Worm (Caenorhabditis elegans): Measurements from ENCODE around the gene Y53F4B.27.
"Not testable (repeated sequence)": the region's sequence is repeated elsewhere in the genome, so short reads cannot be mapped to it uniquely, and the experiment has no call there.

Y53F4B.27 gene

DNA sequence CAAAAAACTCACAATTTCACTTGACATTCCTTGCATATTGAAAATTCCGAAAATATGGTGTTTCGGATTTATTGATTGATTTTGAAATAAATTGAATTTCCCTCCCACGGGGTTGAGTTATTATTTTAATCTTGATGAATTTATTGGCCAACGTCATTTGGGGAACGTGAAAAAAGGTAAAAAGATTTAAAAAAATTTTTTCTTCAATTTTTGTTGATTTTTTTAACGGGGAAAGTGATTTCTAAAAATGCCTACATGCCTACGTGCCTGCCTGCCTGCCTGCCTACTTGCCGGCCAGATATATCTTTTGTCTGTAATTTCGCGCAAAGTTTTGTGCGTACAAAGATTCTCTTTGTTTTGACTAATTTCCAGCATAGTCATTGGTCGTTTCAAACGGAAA lies 11.4 kb upstream of the Y53F4B.27 start, which contains the start of gene Y53F4B.24:
Gene Y53F4B.24, minus strand, starts transcription at position 101 of the 400 bp plus-strand sequence.
- no peak for TF ChIP-seq elt-4 (tag; optimal IDR thresholded peaks at IDR 0.05)
- TF ChIP-seq che-1 (tag; optimal IDR thresholded peaks at IDR 0.05), result no peak
- TF ChIP-seq lim-6 (tag; optimal IDR thresholded peaks at IDR 0.05), result no peak
- TF ChIP-seq dmd-4 (tag; optimal IDR thresholded peaks at IDR 0.05; ENCODE audit: borderline replicate concordance), result no peak
- TF ChIP-seq C08G9.2 (tag; optimal IDR thresholded peaks at IDR 0.05), result no peak
- no peak for TF ChIP-seq hlh-15 (tag; optimal IDR thresholded peaks at IDR 0.05)
- no peak for TF ChIP-seq ztf-16 (tag; optimal IDR thresholded peaks at IDR 0.05)
- TF ChIP-seq F13H6.1 (tag; optimal IDR thresholded peaks at IDR 0.05), result no peak
- TF ChIP-seq unc-42 (tag; optimal IDR thresholded peaks at IDR 0.05), result no peak
- TF ChIP-seq tbx-2 (tag; optimal IDR thresholded peaks at IDR 0.05), result no peak
- TF ChIP-seq sdc-2 (tag; optimal IDR thresholded peaks at IDR 0.05), result no peak
- no peak for TF ChIP-seq unc-3 (GFP tag; conservative IDR thresholded peaks at IDR 0.05)
- no peak for TF ChIP-seq unc-3 (tag; optimal IDR thresholded peaks at IDR 0.05)
- TF ChIP-seq K09A11.1 (tag; optimal IDR thresholded peaks at IDR 0.05; ENCODE audit: insufficient read depth), result no peak

DNA sequence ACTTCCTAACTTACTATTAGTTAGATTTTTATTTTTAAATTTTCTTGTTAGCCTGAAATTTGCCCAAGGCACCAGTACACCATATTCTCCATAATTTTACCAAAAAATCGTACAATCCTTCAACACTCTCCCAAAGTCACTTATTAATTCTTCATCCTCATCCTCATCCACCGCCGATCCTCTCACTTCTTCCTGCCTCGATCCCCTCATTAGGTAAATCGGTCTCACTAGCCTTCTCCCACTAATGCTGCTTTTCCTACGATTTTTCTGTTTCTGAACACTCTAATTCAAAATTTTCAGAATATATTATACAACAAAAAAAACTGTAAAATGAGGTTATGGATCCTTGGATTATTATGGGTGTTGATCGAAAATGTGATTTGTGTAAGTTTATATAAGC lies 9.8 kb upstream of the Y53F4B.27 start, which contains the start of gene Y53F4B.25:
Gene Y53F4B.25, plus strand, starts transcription at position 301 of the 400 bp plus-strand sequence.
- no peak for TF ChIP-seq ref-2 (tag; optimal IDR thresholded peaks at IDR 0.05)
- no peak for TF ChIP-seq pax-1 (tag; optimal IDR thresholded peaks at IDR 0.05)
- no peak for TF ChIP-seq hlh-8 (tag; optimal IDR thresholded peaks at IDR 0.05)
- no peak for TF ChIP-seq pag-3 (tag; optimal IDR thresholded peaks at IDR 0.05; ENCODE audit: borderline replicate concordance)
- TF ChIP-seq T23F11.4 (GFP tag; optimal IDR thresholded peaks at IDR 0.05), result no peak
- no peak for TF ChIP-seq unc-55 (GFP tag; optimal IDR thresholded peaks at IDR 0.05)
- TF ChIP-seq fkh-6 (tag; optimal IDR thresholded peaks at IDR 0.05), result no peak
- no peak for TF ChIP-seq elt-2 (tag; optimal IDR thresholded peaks at IDR 0.05)
- TF ChIP-seq ceh-9 (tag; optimal IDR thresholded peaks at IDR 0.05), result no peak
- no peak for TF ChIP-seq lim-6 (tag; optimal IDR thresholded peaks at IDR 0.05)
- no peak for TF ChIP-seq C08G9.2 (tag; optimal IDR thresholded peaks at IDR 0.05)
- no peak for TF ChIP-seq unc-86 (tag; optimal IDR thresholded peaks at IDR 0.05)
- no peak for TF ChIP-seq K09A11.1 (tag; optimal IDR thresholded peaks at IDR 0.05; ENCODE audit: insufficient read depth)
- TF ChIP-seq ceh-19 (GFP tag; optimal IDR thresholded peaks at IDR 0.05), result no peak

DNA sequence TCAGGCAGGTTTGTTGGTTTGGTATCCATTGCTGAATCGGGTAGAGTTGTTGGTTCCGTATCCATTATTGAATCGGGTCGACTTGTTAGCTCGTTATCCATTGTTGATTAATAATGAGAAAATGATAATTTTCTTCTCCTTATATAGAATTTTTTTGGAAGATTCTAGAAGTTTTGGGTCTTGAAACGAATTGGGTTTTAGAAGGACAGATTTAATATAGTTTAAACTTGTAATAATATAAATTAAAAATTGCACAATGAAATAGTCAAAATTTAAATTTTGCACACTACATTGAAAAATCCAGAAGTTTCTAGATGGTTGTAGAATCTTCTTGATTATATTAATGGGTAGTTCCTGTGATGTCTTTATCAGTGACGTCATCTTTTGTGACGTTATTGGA lies 4.8 kb upstream of the Y53F4B.27 start, which contains the start of gene Y53F4B.26:
Gene Y53F4B.26, minus strand, starts transcription at position 101 of the 400 bp plus-strand sequence.
- not testable (repeated sequence) for TF ChIP-seq tbx-7, hlh-15, pat-9 (tag; optimal IDR thresholded peaks at IDR 0.05)

DNA sequence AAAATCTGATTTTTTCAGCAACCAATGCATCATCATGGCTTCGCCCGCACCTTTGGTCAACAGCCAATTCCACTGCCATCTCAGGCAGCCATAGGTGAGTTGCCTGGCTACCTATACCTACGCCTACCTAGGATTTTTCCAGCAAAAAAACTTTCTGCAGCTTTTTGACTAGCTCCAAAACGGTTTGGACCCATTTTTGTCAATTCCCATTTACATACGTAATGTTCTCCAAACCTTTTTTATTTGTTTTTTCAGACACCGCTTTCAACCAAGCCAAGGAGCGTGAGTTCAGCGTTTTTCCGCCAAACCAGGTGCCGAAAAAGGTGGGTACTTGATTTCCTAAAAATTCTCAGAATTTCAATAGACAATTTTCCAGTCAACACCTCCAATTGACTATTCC lies 2.0 kb upstream of the Y53F4B.27 start:
- TF ChIP-seq hlh-15 (tag; optimal IDR thresholded peaks at IDR 0.05) (no peak), K09A11.1 (tag; optimal IDR thresholded peaks at IDR 0.05; ENCODE audit: insufficient read depth) (no peak), sox-2 (GFP tag; IDR thresholded peaks at IDR 0.05) (no peak), T23F11.4 (GFP tag; optimal IDR thresholded peaks at IDR 0.05) (no peak)

DNA sequence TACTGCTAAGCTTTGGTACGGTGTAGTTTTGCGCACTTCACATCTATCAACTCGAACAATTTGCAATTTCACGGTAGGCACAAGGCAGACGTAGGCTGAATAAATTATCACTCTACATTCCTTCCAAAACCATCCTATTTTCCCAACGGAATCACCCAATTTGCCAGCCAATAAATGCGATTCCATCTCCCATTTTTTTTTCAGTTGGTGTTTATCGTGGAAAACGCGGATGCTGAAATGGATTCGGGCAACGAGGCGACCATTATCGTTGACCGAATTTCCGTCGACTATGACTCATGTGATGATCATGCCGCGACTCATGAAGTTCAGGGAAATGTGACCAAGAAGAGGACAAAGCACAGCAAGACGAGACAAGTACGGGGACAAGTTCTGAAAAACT lies 2.7 kb downstream of the Y53F4B.27 start:
- TF ChIP-seq T23F11.4 (GFP tag; optimal IDR thresholded peaks at IDR 0.05) (no peak), F13H6.1 (tag; optimal IDR thresholded peaks at IDR 0.05) (no peak), ceh-9 (tag; optimal IDR thresholded peaks at IDR 0.05) (no peak), ceh-19 (GFP tag; optimal IDR thresholded peaks at IDR 0.05) (no peak), dve-1 (tag; optimal IDR thresholded peaks at IDR 0.05) (no peak), K09A11.1 (tag; optimal IDR thresholded peaks at IDR 0.05; ENCODE audit: insufficient read depth) (no peak), lim-6 (tag; optimal IDR thresholded peaks at IDR 0.05) (no peak), K02D7.2 (tag; optimal IDR thresholded peaks at IDR 0.05) (no peak), eyg-1 (tag; optimal IDR thresholded peaks at IDR 0.05) (no peak), fkh-6 (tag; optimal IDR thresholded peaks at IDR 0.05) (no peak), hlh-8 (tag; optimal IDR thresholded peaks at IDR 0.05) (no peak), ahr-1 (tag; optimal IDR thresholded peaks at IDR 0.05) (no peak), pax-1 (tag; optimal IDR thresholded peaks at IDR 0.05) (no peak), unc-55 (GFP tag; optimal IDR thresholded peaks at IDR 0.05) (no peak)
